Worm (Caenorhabditis elegans): Measurements from ENCODE around the gene T27A8.7.

Gene T27A8.7

DNA sequence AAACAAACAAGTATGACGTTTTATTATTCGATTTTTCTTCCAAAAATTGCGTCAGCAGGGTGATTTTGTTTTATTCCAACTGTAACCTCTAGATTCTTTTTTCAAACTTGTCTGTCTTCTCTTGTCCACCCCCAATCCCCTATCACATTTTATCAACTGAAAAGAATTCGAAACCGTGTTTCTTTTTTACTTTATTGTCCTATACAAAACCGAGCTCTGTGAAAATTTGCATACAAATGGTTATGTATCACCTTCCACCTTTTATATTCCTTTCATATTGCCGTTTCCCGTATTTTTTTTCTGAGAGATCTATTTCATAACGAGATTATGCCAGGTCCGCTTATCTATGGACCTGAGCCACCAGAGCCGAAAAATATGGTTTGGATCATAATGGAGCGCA, at the start of gene T27A8.7:
TSS of gene T27A8.7 (plus strand) at position 301 of the 400 bp plus-strand sequence.
- TF ChIP-seq nhr-237 (tag; optimal IDR thresholded peaks at IDR 0.05) = no peak
- no peak for TF ChIP-seq Y55F3AM.14 (GFP tag; optimal IDR thresholded peaks at IDR 0.05)
- no peak for TF ChIP-seq ceh-82 (tag; optimal IDR thresholded peaks at IDR 0.05)
- TF ChIP-seq mbf-1 (tag; optimal IDR thresholded peaks at IDR 0.05) = no peak
- TF ChIP-seq sem-4 (tag; optimal IDR thresholded peaks at IDR 0.05) = no peak
- TF ChIP-seq gmeb-1 (tag; optimal IDR thresholded peaks at IDR 0.05) = no peak
- TF ChIP-seq elt-1 (tag; optimal IDR thresholded peaks at IDR 0.05) = no peak
- TF ChIP-seq egl-27 (tag; optimal IDR thresholded peaks at IDR 0.05) = no peak
- TF ChIP-seq dmd-4 (tag; optimal IDR thresholded peaks at IDR 0.05) = no peak
- no peak for TF ChIP-seq nhr-129 (tag; optimal IDR thresholded peaks at IDR 0.05)
- no peak for TF ChIP-seq nhr-6 (tag; optimal IDR thresholded peaks at IDR 0.05)
- no peak for TF ChIP-seq ztf-1 (GFP tag; conservative IDR thresholded peaks at IDR 0.05)
- no peak for TF ChIP-seq unc-39 (tag; optimal IDR thresholded peaks at IDR 0.05)
- TF ChIP-seq lin-11 (tag; optimal IDR thresholded peaks at IDR 0.05) = no peak
- no peak for TF ChIP-seq peb-1 (tag; optimal IDR thresholded peaks at IDR 0.05)
- no peak for TF ChIP-seq ZK546.5 (tag; optimal IDR thresholded peaks at IDR 0.05)
- no peak for TF ChIP-seq zag-1 (tag; optimal IDR thresholded peaks at IDR 0.05)
- TF ChIP-seq ceh-16 (tag; optimal IDR thresholded peaks at IDR 0.05) = no peak
- no peak for TF ChIP-seq nhr-10 (tag; optimal IDR thresholded peaks at IDR 0.05)
- no peak for TF ChIP-seq nhr-77 (tag; optimal IDR thresholded peaks at IDR 0.05)

- no peak for TF ChIP-seq F13H6.1 (tag; optimal IDR thresholded peaks at IDR 0.05)
- TF ChIP-seq unc-39 (tag; optimal IDR thresholded peaks at IDR 0.05) = no peak
- no peak for TF ChIP-seq elt-3 (tag; optimal IDR thresholded peaks at IDR 0.05)
- no peak for TF ChIP-seq lin-11 (tag; optimal IDR thresholded peaks at IDR 0.05)
- TF ChIP-seq lsy-2 (tag; optimal IDR thresholded peaks at IDR 0.05) = no peak
- no peak for TF ChIP-seq lin-13 (GFP tag; optimal IDR thresholded peaks at IDR 0.05)
- no peak for TF ChIP-seq egl-27 (tag; optimal IDR thresholded peaks at IDR 0.05)
- no peak for TF ChIP-seq ama-1 (optimal IDR thresholded peaks at IDR 0.05)
These were observed 48.8 kb upstream of the T27A8.7 start, which contains the start of gene C09G1.4 for ce11 chrX:16006529-16006928. TSS of gene C09G1.4 (minus strand) at chrX:16006629.

- TF ChIP-seq dmd-4 (tag; optimal IDR thresholded peaks at IDR 0.05) (no peak), nhr-21 (tag; optimal IDR thresholded peaks at IDR 0.05) (no peak), nhr-11 (tag; optimal IDR thresholded peaks at IDR 0.05) (no peak)
These were observed 38.5 kb upstream of the T27A8.7 start, which contains the start of the genes VB0395L.1 and nhx-1 for ce11 chrX:16016796-16017195. TSS of gene VB0395L.1 (minus strand) at chrX:16016981. TSS of gene nhx-1 (plus strand) at chrX:16017121.

- TF ChIP-seq lin-11 (tag; optimal IDR thresholded peaks at IDR 0.05) = peak; percentile 75
- TF ChIP-seq C34F6.9 (tag; optimal IDR thresholded peaks at IDR 0.05) = peak; percentile 60
- TF ChIP-seq alr-1 (tag; optimal IDR thresholded peaks at IDR 0.05) = no peak
- TF ChIP-seq fos-1 (tag; optimal IDR thresholded peaks at IDR 0.05) = peak; percentile 79
- TF ChIP-seq unc-55 (GFP tag; optimal IDR thresholded peaks at IDR 0.05) = peak; percentile 69
- no peak for TF ChIP-seq elt-1 (tag; optimal IDR thresholded peaks at IDR 0.05)
- TF ChIP-seq ama-1 (optimal IDR thresholded peaks at IDR 0.05) = no peak
- no peak for TF ChIP-seq elt-3 (tag; optimal IDR thresholded peaks at IDR 0.05)
- peak; percentile 71 for TF ChIP-seq sma-3 (GFP tag; optimal IDR thresholded peaks at IDR 0.05)
- no peak for TF ChIP-seq ztf-11 (tag; optimal IDR thresholded peaks at IDR 0.05)
- TF ChIP-seq egl-27 (tag; optimal IDR thresholded peaks at IDR 0.05) = peak; percentile 82
- peak; percentile 75 for TF ChIP-seq nhr-129 (tag; optimal IDR thresholded peaks at IDR 0.05)
- TF ChIP-seq ceh-16 (tag; optimal IDR thresholded peaks at IDR 0.05) = no peak
- peak; percentile 60 for TF ChIP-seq lin-13 (GFP tag; optimal IDR thresholded peaks at IDR 0.05)
- TF ChIP-seq blmp-1 (tag; optimal IDR thresholded peaks at IDR 0.05; ENCODE audit: insufficient read depth) = peak; percentile 23
- no peak for TF ChIP-seq ztf-1 (GFP tag; conservative IDR thresholded peaks at IDR 0.05)
- TF ChIP-seq sem-4 (tag; optimal IDR thresholded peaks at IDR 0.05) = peak; percentile 79
- TF ChIP-seq nhr-25 (tag; optimal IDR thresholded peaks at IDR 0.05) = no peak
- no peak for TF ChIP-seq ZK546.5 (tag; optimal IDR thresholded peaks at IDR 0.05)
- TF ChIP-seq nhr-237 (tag; optimal IDR thresholded peaks at IDR 0.05) = no peak
- no peak for TF ChIP-seq gmeb-1 (tag; optimal IDR thresholded peaks at IDR 0.05)
- TF ChIP-seq mdl-1 (tag; optimal IDR thresholded peaks at IDR 0.05) = peak; percentile 85 to 91
- no peak for TF ChIP-seq dmd-4 (tag; optimal IDR thresholded peaks at IDR 0.05)
- TF ChIP-seq unc-62 (GFP tag; optimal IDR thresholded peaks at IDR 0.05) = no peak
- peak; percentile 47 for TF ChIP-seq nhr-6 (tag; optimal IDR thresholded peaks at IDR 0.05)
- TF ChIP-seq skn-1 (tag; optimal IDR thresholded peaks at IDR 0.05) = peak; percentile 1
- TF ChIP-seq nhr-21 (tag; optimal IDR thresholded peaks at IDR 0.05) = peak; percentile 75
- TF ChIP-seq mab-5 (tag; optimal IDR thresholded peaks at IDR 0.05) = no peak
- no peak for TF ChIP-seq aly-2 (tag; optimal IDR thresholded peaks at IDR 0.05)
- no peak for TF ChIP-seq unc-39 (tag; optimal IDR thresholded peaks at IDR 0.05)
- no peak for TF ChIP-seq nhr-10 (tag; optimal IDR thresholded peaks at IDR 0.05)
- TF ChIP-seq Y55F3AM.14 (GFP tag; optimal IDR thresholded peaks at IDR 0.05) = peak; percentile 52
- peak; percentile 89 for TF ChIP-seq snpc-4 (tag; optimal IDR thresholded peaks at IDR 0.05)
- peak; percentile 87 for TF ChIP-seq sma-9 (GFP tag; optimal IDR thresholded peaks at IDR 0.05)
- TF ChIP-seq sma-9 (tag; optimal IDR thresholded peaks at IDR 0.05) = no peak
- TF ChIP-seq lin-39 (tag; optimal IDR thresholded peaks at IDR 0.05) = no peak
- TF ChIP-seq mbf-1 (tag; optimal IDR thresholded peaks at IDR 0.05) = no peak
- no peak for TF ChIP-seq ztf-4 (tag; optimal IDR thresholded peaks at IDR 0.05)
- peak; percentile 43 for TF ChIP-seq ceh-82 (tag; optimal IDR thresholded peaks at IDR 0.05)
- no peak for TF ChIP-seq nhr-23 (tag; optimal IDR thresholded peaks at IDR 0.05)
These were observed 30.8 kb upstream of the T27A8.7 start for ce11 chrX:16024558-16024957.
